Fruit fly (Drosophila melanogaster) whole organism, embryonic: ENCODE data around the gene CG10147.

ENCODE experiments used
- CG10267 ChIP-seq: fragments of 200-800 bp; sonication (Bioruptor generic); optimal IDR thresholded peaks from 2 replicates; lab custom pipeline; 2018; ENCODE audit warnings: missing biosample characterization, mild to moderate bottlenecking, missing genetic modification characterization, moderate library complexity
- CG10654 ChIP-seq: fragments of 200-800 bp; sonication (Bioruptor generic); optimal IDR thresholded peaks from 2 replicates; lab custom pipeline; 2016; ENCODE audit warnings: missing biosample characterization, missing genetic modification characterization
- CG11398 ChIP-seq: fragments of 200-800 bp; sonication (Bioruptor generic); optimal IDR thresholded peaks from 2 replicates; lab custom pipeline; 2016; ENCODE audit warnings: missing biosample characterization, missing genetic modification characterization
- CG11695 ChIP-seq: fragments of 200-800 bp; sonication (Bioruptor generic); IDR thresholded peaks from 3 replicates; pipeline ENCODE4 v1.3.6; 2022; ENCODE audit warnings: missing biosample characterization, missing genetic modification characterization
- CG13287 ChIP-seq: fragments of 200-800 bp; sonication (Bioruptor generic); IDR thresholded peaks from 2 replicates; pipeline ENCODE4 v1.3.6; 2022; ENCODE audit warnings: missing biosample characterization, missing genetic modification characterization; ENCODE audit not compliant: partially characterized antibody
- CG13894 ChIP-seq: fragments of 200-800 bp; sonication (Bioruptor generic); optimal IDR thresholded peaks from 3 replicates; lab custom pipeline; 2018; ENCODE audit warnings: missing biosample characterization, mild to moderate bottlenecking, missing genetic modification characterization, moderate library complexity
- CG15696 ChIP-seq: fragments of 200-800 bp; sonication (Bioruptor generic); optimal IDR thresholded peaks from 2 replicates; lab custom pipeline; 2019; ENCODE audit warnings: missing biosample characterization, mild to moderate bottlenecking, missing genetic modification characterization, moderate library complexity
- CG17328 ChIP-seq: fragments of 200-800 bp; sonication (Bioruptor generic); IDR thresholded peaks from 2 replicates; pipeline ENCODE4 v1.3.6; 2022; ENCODE audit warnings: missing biosample characterization, missing genetic modification characterization
- CG17568 ChIP-seq: fragments of 200-800 bp; sonication (Bioruptor generic); optimal IDR thresholded peaks from 2 replicates; lab custom pipeline; 2018; ENCODE audit warnings: missing biosample characterization, mild to moderate bottlenecking, missing genetic modification characterization, moderate library complexity
- CG17802 ChIP-seq: fragments of 200-800 bp; sonication (Bioruptor generic); optimal IDR thresholded peaks from 2 replicates; lab custom pipeline; 2018; ENCODE audit warnings: missing biosample characterization, mild to moderate bottlenecking, missing genetic modification characterization, moderate library complexity
- CG1792 ChIP-seq: fragments of 200-800 bp; sonication (Bioruptor generic); optimal IDR thresholded peaks from 2 replicates; lab custom pipeline; 2016; ENCODE audit warnings: missing biosample characterization, missing genetic modification characterization
- CG3065 ChIP-seq: fragments of 200-800 bp; sonication (Bioruptor generic); optimal IDR thresholded peaks from 2 replicates; lab custom pipeline; 2016; ENCODE audit warnings: missing biosample characterization, missing genetic modification characterization
- CG3163 ChIP-seq: fragments of 200-800 bp; sonication (Bioruptor generic); optimal IDR thresholded peaks from 3 replicates; lab custom pipeline; 2016; ENCODE audit warnings: missing biosample characterization, missing genetic modification characterization
- CG33557 ChIP-seq: fragments of 200-800 bp; sonication (Bioruptor generic); optimal IDR thresholded peaks from 2 replicates; lab custom pipeline; 2019; ENCODE audit warnings: missing biosample characterization, mild to moderate bottlenecking, missing genetic modification characterization, moderate library complexity
- CG4404 ChIP-seq: fragments of 200-800 bp; sonication (Bioruptor generic); IDR thresholded peaks from 2 replicates; pipeline ENCODE4 v1.3.6; 2022; ENCODE audit warnings: missing biosample characterization, missing genetic modification characterization
- CG4707 ChIP-seq: fragments of 200-800 bp; sonication (Bioruptor generic); optimal IDR thresholded peaks from 2 replicates; lab custom pipeline; 2018; ENCODE audit warnings: missing biosample characterization, mild to moderate bottlenecking, missing genetic modification characterization, moderate library complexity
- CG6175 ChIP-seq: fragments of 200-800 bp; sonication (Bioruptor generic); IDR thresholded peaks from 3 replicates; pipeline ENCODE4 v1.3.6; 2022; ENCODE audit warnings: missing biosample characterization, missing genetic modification characterization
- CG6272 ChIP-seq: fragments of 200-800 bp; sonication (Bioruptor generic); IDR thresholded peaks from 2 replicates; pipeline ENCODE4 v1.3.6; 2022; ENCODE audit warnings: missing biosample characterization, missing genetic modification characterization
- CG9876 ChIP-seq: fragments of 200-800 bp; sonication (Bioruptor generic); optimal IDR thresholded peaks from 2 replicates; lab custom pipeline; 2016; ENCODE audit warnings: missing biosample characterization, missing genetic modification characterization
- CHES-1-like ChIP-seq: fragments of 200-800 bp; sonication (Bioruptor generic); optimal IDR thresholded peaks from 2 replicates; lab custom pipeline; 2016; ENCODE audit warnings: missing biosample characterization, missing genetic modification characterization
- CrebB ChIP-seq: fragments of 200-800 bp; sonication (Bioruptor generic); optimal IDR thresholded peaks from 3 replicates; lab custom pipeline; 2018; ENCODE audit warnings: missing biosample characterization, mild to moderate bottlenecking, missing genetic modification characterization
- Dfd ChIP-seq, 2 experiments: fragments of >200 bp; optimal IDR thresholded peaks; 2 replicates each; lab custom pipeline; 2017; ENCODE audit warnings: missing biosample characterization in 2 of 2, missing genetic modification characterization in 2 of 2
- Dip3 ChIP-seq: fragments of 200-800 bp; sonication (Bioruptor generic); optimal IDR thresholded peaks from 3 replicates; lab custom pipeline; 2016; ENCODE audit warnings: missing biosample characterization, missing genetic modification characterization
- Doc2 ChIP-seq: fragments of 200-800 bp; sonication (Bioruptor generic); IDR thresholded peaks from 2 replicates; pipeline ENCODE4 v1.3.6; 2022; ENCODE audit warnings: missing biosample characterization, missing genetic modification characterization
- Ets97D ChIP-seq: fragments of 200-800 bp; sonication (Bioruptor generic); optimal IDR thresholded peaks from 3 replicates; lab custom pipeline; 2016; ENCODE audit warnings: missing biosample characterization, missing genetic modification characterization
- Fer2 ChIP-seq: fragments of 200-800 bp; sonication (Bioruptor generic); optimal IDR thresholded peaks from 2 replicates; lab custom pipeline; 2018; ENCODE audit warnings: missing biosample characterization, mild to moderate bottlenecking, missing genetic modification characterization, moderate library complexity
- GATAe ChIP-seq: fragments of 200-800 bp; sonication (Bioruptor generic); conservative IDR thresholded peaks from 2 replicates; pipeline ENCODE4 v1.3.6; 2022; ENCODE audit warnings: missing biosample characterization, missing genetic modification characterization
- Gsc ChIP-seq: fragments of 200-800 bp; sonication (Bioruptor generic); IDR thresholded peaks from 2 replicates; pipeline ENCODE4 v1.3.6; 2022; ENCODE audit warnings: missing biosample characterization, missing genetic modification characterization
- H15 ChIP-seq: fragments of 200-800 bp; sonication (Bioruptor generic); IDR thresholded peaks from 3 replicates; pipeline ENCODE4 v1.3.6; 2022; ENCODE audit warnings: missing biosample characterization, missing genetic modification characterization
- Hr3 ChIP-seq: fragments of 200-800 bp; sonication (Bioruptor generic); optimal IDR thresholded peaks from 3 replicates; lab custom pipeline; 2016; ENCODE audit warnings: missing biosample characterization, missing genetic modification characterization
- Nf-YB ChIP-seq: fragments of 200-800 bp; sonication (Bioruptor generic); optimal IDR thresholded peaks from 3 replicates; lab custom pipeline; 2019; ENCODE audit warnings: missing biosample characterization, mild to moderate bottlenecking, missing genetic modification characterization, moderate library complexity
- Pdp1 ChIP-seq, 2 experiments: fragments of 200-800 bp; sonication (Bioruptor generic); optimal IDR thresholded peaks; 3 replicates each; lab custom pipeline; 2016; ENCODE audit warnings: missing biosample characterization in 2 of 2, missing genetic modification characterization in 2 of 2, mild to moderate bottlenecking in 1 of 2, moderate library complexity in 1 of 2
- Sin3A ChIP-seq: fragments of >200 bp; optimal IDR thresholded peaks from 2 replicates; lab custom pipeline; 2018
- Spps ChIP-seq: fragments of 200-800 bp; sonication (Bioruptor generic); optimal IDR thresholded peaks from 2 replicates; lab custom pipeline; 2018; ENCODE audit warnings: missing biosample characterization, mild to moderate bottlenecking, missing genetic modification characterization
- Stat92E ChIP-seq, 3 experiments: fragments of >200 bp in 2 of 3; fragments of 200-800 bp in 1 of 3; sonication (Bioruptor generic) in 1 of 3; optimal IDR thresholded peaks; 2 replicates each; lab custom pipeline; 2017 to 2019; ENCODE audit warnings: missing biosample characterization in 3 of 3, missing genetic modification characterization in 3 of 3, mild to moderate bottlenecking in 1 of 3, moderate library complexity in 1 of 3
- bowl ChIP-seq: fragments of 200-800 bp; sonication (Bioruptor generic); IDR thresholded peaks from 2 replicates; pipeline ENCODE4 v1.3.6; 2022; ENCODE audit warnings: missing biosample characterization, missing genetic modification characterization
- br ChIP-seq: fragments of >200 bp; optimal IDR thresholded peaks from 2 replicates; lab custom pipeline; 2017
- dimm ChIP-seq: fragments of 200-800 bp; sonication (Bioruptor generic); IDR thresholded peaks from 2 replicates; pipeline ENCODE4 v1.3.6; 2022; ENCODE audit warnings: missing biosample characterization, missing genetic modification characterization
- fd96Cb ChIP-seq: fragments of 200-800 bp; sonication (Bioruptor generic); optimal IDR thresholded peaks from 2 replicates; lab custom pipeline; 2018; ENCODE audit warnings: missing biosample characterization, mild to moderate bottlenecking, missing genetic modification characterization, moderate library complexity
- ftz-f1 ChIP-seq: fragments of 200-800 bp; sonication (Bioruptor generic); optimal IDR thresholded peaks from 2 replicates; lab custom pipeline; 2016; ENCODE audit warnings: missing biosample characterization, missing genetic modification characterization
- fu2 ChIP-seq: fragments of 200-800 bp; sonication (Bioruptor generic); optimal IDR thresholded peaks from 2 replicates; lab custom pipeline; 2016; ENCODE audit warnings: missing biosample characterization, missing genetic modification characterization
- ham ChIP-seq: fragments of 200-800 bp; sonication (Bioruptor generic); IDR thresholded peaks from 2 replicates; pipeline ENCODE4 v1.3.6; 2022; ENCODE audit warnings: missing biosample characterization, missing genetic modification characterization
- lov ChIP-seq, 2 experiments: fragments of 200-800 bp in 1 of 2; fragments of >200 bp in 1 of 2; sonication (Bioruptor generic) in 1 of 2; IDR thresholded peaks in 1 of 2; optimal IDR thresholded peaks in 1 of 2; 2 replicates in 1 of 2; 3 replicates in 1 of 2; pipeline versions ENCODE4 v1.3.6 to Lab custom; 2017 to 2022; ENCODE audit warnings: missing biosample characterization in 1 of 2, missing genetic modification characterization in 1 of 2
- nerfin-1 ChIP-seq: fragments of 200-800 bp; sonication (Bioruptor generic); optimal IDR thresholded peaks from 3 replicates; lab custom pipeline; 2019; ENCODE audit warnings: missing biosample characterization, mild to moderate bottlenecking, missing genetic modification characterization, moderate library complexity
- sim ChIP-seq: fragments of 200-800 bp; sonication (Bioruptor generic); IDR thresholded peaks from 2 replicates; pipeline ENCODE4 v1.3.6; 2022; ENCODE audit warnings: missing biosample characterization, missing genetic modification characterization
- slbo ChIP-seq: fragments of 200-800 bp; sonication (Bioruptor generic); IDR thresholded peaks from 2 replicates; pipeline ENCODE4 v1.3.6; 2022; ENCODE audit warnings: missing biosample characterization, missing genetic modification characterization
- sna ChIP-seq: fragments of 200-800 bp; sonication (Bioruptor generic); IDR thresholded peaks from 2 replicates; pipeline ENCODE4 v1.3.6; 2022; ENCODE audit warnings: missing biosample characterization, missing genetic modification characterization; ENCODE audit not compliant: partially characterized antibody
- stc ChIP-seq: fragments of 200-800 bp; sonication (Bioruptor generic); IDR thresholded peaks from 2 replicates; pipeline ENCODE4 v1.3.6; 2022; ENCODE audit warnings: missing biosample characterization, missing genetic modification characterization
- unc-4 ChIP-seq: fragments of 200-800 bp; sonication (Bioruptor generic); IDR thresholded peaks from 2 replicates; pipeline ENCODE4 v1.3.6; 2022; ENCODE audit warnings: missing biosample characterization, missing genetic modification characterization; ENCODE audit not compliant: partially characterized antibody

Gene CG10147

DNA sequence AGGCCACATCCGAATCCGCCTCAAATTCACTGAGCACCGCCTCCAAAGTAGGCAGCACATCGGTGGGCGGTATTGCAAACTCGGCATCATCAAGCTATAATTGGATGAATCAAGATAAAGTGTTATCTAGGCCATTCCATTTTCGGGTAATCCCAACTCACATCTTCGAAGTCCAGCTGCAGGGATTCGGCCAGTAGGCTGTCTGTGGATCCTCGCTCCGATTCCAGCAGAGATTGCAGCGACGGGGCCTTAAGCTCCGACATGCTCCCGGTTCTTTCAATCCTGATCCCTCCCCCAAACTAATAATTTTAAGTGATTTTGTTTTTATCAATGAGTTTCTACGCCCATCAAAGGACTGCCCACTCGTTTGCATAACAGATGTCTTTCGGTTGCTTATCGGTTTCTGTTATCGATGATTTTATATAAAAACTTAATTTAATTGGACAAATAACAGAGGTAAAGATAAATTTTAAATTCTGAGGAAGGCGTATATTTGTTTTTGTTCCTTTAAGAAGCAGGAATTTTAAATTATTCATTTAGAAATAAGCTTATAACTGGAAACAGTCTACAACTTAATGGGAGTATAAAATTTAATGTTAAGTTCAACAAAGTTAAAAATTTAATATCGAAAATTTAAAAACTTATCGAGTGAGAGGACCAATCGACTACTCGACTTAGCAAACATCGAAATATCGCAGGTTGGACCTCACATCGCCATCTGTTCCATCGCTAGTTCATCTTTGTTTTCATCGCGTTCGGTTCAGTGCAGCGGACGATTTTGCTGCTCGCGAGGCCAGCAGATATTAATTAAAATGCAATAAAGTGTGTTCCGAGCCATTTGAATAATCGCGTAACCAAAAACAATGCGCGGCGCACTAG, 6.9 kb upstream of the CG10147 start, which contains the start of the genes Vps8 and sfl (continued):
- no peak for TF ChIP-seq ftz-f1
- TF ChIP-seq CG17568 = no peak
- peak; percentile 38 for TF ChIP-seq nerfin-1 (tag; lab: Kevin White, UChicago)
- peak; percentile 1 for TF ChIP-seq CG33557
- no peak for TF ChIP-seq CG4404
- no peak for TF ChIP-seq CG11398 (GFP tag; lab: Kevin White, UChicago)
- no peak for TF ChIP-seq Stat92E (GFP tag; optimal IDR thresholded peaks at IDR 0.05; lab: Kevin White, UChicago)
- TF ChIP-seq br = no peak
- TF ChIP-seq CG10654 = no peak
- no peak for TF ChIP-seq CG17328 (GFP tag; lab: Robert Waterston, UW)
- peak; percentile 16 for TF ChIP-seq CG15696 (tag; lab: Kevin White, UChicago)
- no peak for TF ChIP-seq dimm (GFP tag; lab: Robert Waterston, UW)
- TF ChIP-seq Ets97D (GFP tag; lab: Kevin White, UChicago) = peak; percentile 25
- no peak for TF ChIP-seq lov (optimal IDR thresholded peaks at IDR 0.05; lab: Kevin White, UChicago)
- TF ChIP-seq lov (GFP tag; IDR thresholded peaks at IDR 0.05; lab: Robert Waterston, UW) = 0 out of 3 replicates have a peak, but pooled peaks have one; percentile 47
- no peak for TF ChIP-seq CG17802 (tag; lab: Kevin White, UChicago)
- TF ChIP-seq Pdp1 (GFP tag; optimal IDR thresholded peaks at IDR 0.05; lab: Kevin White, UChicago) = peak in 1 of 2 experiments; percentile 67
- no peak for TF ChIP-seq ham (GFP tag; lab: Robert Waterston, UW)
- TF ChIP-seq CG4707 (GFP tag; lab: Kevin White, UChicago) = no peak
- TF ChIP-seq sim = no peak
- no peak for TF ChIP-seq CG6175
- peak; percentile 3 for TF ChIP-seq CHES-1-like (GFP tag; lab: Kevin White, UChicago)
- no peak for TF ChIP-seq CG3065 (GFP tag; lab: Kevin White, UChicago)
- TF ChIP-seq CG3163 (GFP tag; lab: Kevin White, UChicago) = no peak
- no peak for TF ChIP-seq Doc2
- TF ChIP-seq GATAe (GFP tag; lab: Robert Waterston, UW) = no peak
- no peak for TF ChIP-seq bowl
- TF ChIP-seq Gsc (GFP tag; lab: Robert Waterston, UW) = no peak
- no peak for TF ChIP-seq Dip3
- TF ChIP-seq sna = peak; percentile 78
- peak; percentile 87 for TF ChIP-seq unc-4 (GFP tag; lab: Robert Waterston, UW)
- TF ChIP-seq Sin3A (lab: Kevin White, UChicago) = peak; percentile 69
- TF ChIP-seq Spps (tag; lab: Kevin White, UChicago) = no peak
- TF ChIP-seq slbo (GFP tag; lab: Robert Waterston, UW) = peak; percentile 58
- TF ChIP-seq CG13287 (GFP tag; lab: Robert Waterston, UW) = peak; percentile 87
- TF ChIP-seq Fer2 (tag; lab: Kevin White, UChicago) = no peak
- TF ChIP-seq fd96Cb (tag; lab: Kevin White, UChicago) = no peak
- peak; percentile 31 for TF ChIP-seq CG13894 (tag; lab: Kevin White, UChicago)
- TF ChIP-seq Dfd (GFP tag; optimal IDR thresholded peaks at IDR 0.05; lab: Kevin White, UChicago) = no peak
- 0 out of 2 replicates have a peak, but pooled peaks have one; percentile 15 for TF ChIP-seq CG6272
- no peak for TF ChIP-seq fu2 (GFP tag; lab: Kevin White, UChicago)
- peak; percentile 13 for TF ChIP-seq Hr3 (GFP tag; lab: Kevin White, UChicago)
- peak; percentile 65 for TF ChIP-seq CG10267
- no peak for TF ChIP-seq CrebB
- no peak for TF ChIP-seq H15 (GFP tag; lab: Robert Waterston, UW)
- peak; percentile 30 for TF ChIP-seq Nf-YB (GFP tag; lab: Kevin White, UChicago)
- no peak for TF ChIP-seq CG11695 (GFP tag; lab: Robert Waterston, UW)
- TF ChIP-seq stc (GFP tag; lab: Robert Waterston, UW) = no peak
- no peak for TF ChIP-seq CG1792 (GFP tag; lab: Kevin White, UChicago)
- TF ChIP-seq CG9876 (GFP tag; lab: Kevin White, UChicago) = no peak
